Worm (Caenorhabditis elegans): ENCODE results near the gene vgln-1.

DNA sequence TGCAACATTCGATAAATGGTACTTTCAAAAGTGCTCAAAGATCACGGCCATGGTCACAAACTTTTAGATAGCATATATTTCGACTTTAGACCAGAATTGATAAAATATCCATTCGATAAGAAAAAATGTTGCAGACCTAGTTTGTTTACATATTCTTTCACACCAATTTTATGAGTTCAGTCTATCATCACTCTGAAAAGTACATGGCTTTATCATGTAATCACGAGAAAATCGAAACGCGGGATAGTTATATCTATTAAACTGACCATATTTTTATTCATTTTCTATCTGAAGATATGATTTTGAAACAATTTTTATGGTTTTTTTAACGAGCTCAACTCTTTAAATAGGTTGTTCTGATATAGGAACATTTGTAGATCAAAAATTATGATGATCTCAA is 40.6 kb upstream of the vgln-1 start, which contains the start of gene pho-11:
- no peak for TF ChIP-seq tab-1 (GFP tag; IDR thresholded peaks at IDR 0.05)
- TF ChIP-seq cog-1 (tag; optimal IDR thresholded peaks at IDR 0.05) = no peak
- TF ChIP-seq ztf-23 (GFP tag; IDR thresholded peaks at IDR 0.05) = no peak
- TF ChIP-seq ref-1 (GFP tag; conservative IDR thresholded peaks at IDR 0.05) = no peak
- no peak for TF ChIP-seq flt-1 (GFP tag; IDR thresholded peaks at IDR 0.05)
- no peak for TF ChIP-seq T22C8.4 (GFP tag; IDR thresholded peaks at IDR 0.05)
- no peak for TF ChIP-seq med-1 (GFP tag; optimal IDR thresholded peaks at IDR 0.05; ENCODE audit: insufficient read depth)
- TF ChIP-seq klf-2 (GFP tag; conservative IDR thresholded peaks at IDR 0.05) = no peak

All from whole organism, midembryonic.